Fruit fly (Drosophila melanogaster) whole organism, embryonic: ENCODE measurements around the gene Rpn9.
A peak's percentile ranks its signal among the peaks of the same experiment; 100 is the strongest.

Experiments
- CG1024 ChIP-seq: fragments of 200-800 bp; sonication (Bioruptor generic); IDR thresholded peaks from 2 replicates; pipeline ENCODE4 v1.3.6; 2022; ENCODE audit warnings: missing biosample characterization, missing genetic modification characterization
- CG10267 ChIP-seq: fragments of 200-800 bp; sonication (Bioruptor generic); optimal IDR thresholded peaks from 2 replicates; lab custom pipeline; 2018; ENCODE audit warnings: missing biosample characterization, mild to moderate bottlenecking, missing genetic modification characterization, moderate library complexity
- CG10979 ChIP-seq: fragments of 200-800 bp; sonication (Bioruptor generic); optimal IDR thresholded peaks from 2 replicates; lab custom pipeline; 2018; ENCODE audit warnings: missing biosample characterization, mild to moderate bottlenecking, missing genetic modification characterization, moderate library complexity
- CG12744 ChIP-seq: fragments of 200-800 bp; sonication (Bioruptor generic); optimal IDR thresholded peaks from 2 replicates; lab custom pipeline; 2016; ENCODE audit warnings: missing biosample characterization, missing genetic modification characterization
- CG14050 ChIP-seq: fragments of 200-800 bp; sonication (Bioruptor generic); IDR thresholded peaks from 3 replicates; pipeline ENCODE4 v1.3.6; 2022; ENCODE audit warnings: missing biosample characterization, missing genetic modification characterization
- CG14667 ChIP-seq: fragments of 200-800 bp; sonication (Bioruptor generic); IDR thresholded peaks from 2 replicates; pipeline ENCODE4 v1.3.6; 2022; ENCODE audit warnings: missing biosample characterization, missing genetic modification characterization
- CG16813 ChIP-seq: fragments of 200-800 bp; sonication (Bioruptor generic); IDR thresholded peaks from 3 replicates; pipeline ENCODE4 v1.3.6; 2022; ENCODE audit warnings: missing biosample characterization, missing genetic modification characterization; ENCODE audit not compliant: partially characterized antibody
- CG1792 ChIP-seq: fragments of 200-800 bp; sonication (Bioruptor generic); optimal IDR thresholded peaks from 2 replicates; lab custom pipeline; 2016; ENCODE audit warnings: missing biosample characterization, missing genetic modification characterization
- CG18262 ChIP-seq: fragments of 200-800 bp; optimal IDR thresholded peaks from 3 replicates; lab custom pipeline; 2019; ENCODE audit warnings: missing biosample characterization, mild to moderate bottlenecking, missing genetic modification characterization, moderate library complexity
- CG1832 ChIP-seq: fragments of 200-800 bp; sonication (Bioruptor generic); optimal IDR thresholded peaks from 2 replicates; lab custom pipeline; 2017; ENCODE audit warnings: missing biosample characterization, mild to moderate bottlenecking, missing genetic modification characterization, inconsistent platforms
- CG2712 ChIP-seq: fragments of 200-800 bp; optimal IDR thresholded peaks from 3 replicates; lab custom pipeline; 2019; ENCODE audit warnings: missing biosample characterization, mild to moderate bottlenecking, missing genetic modification characterization, moderate library complexity
- CG8290 ChIP-seq, 3 experiments: fragments of 200-800 bp; sonication (Bioruptor generic); optimal IDR thresholded peaks; 2 replicates each; lab custom pipeline; 2016 to 2019; ENCODE audit warnings: missing biosample characterization in 3 of 3, missing genetic modification characterization in 3 of 3, mild to moderate bottlenecking in 2 of 3, moderate library complexity in 1 of 3
- CG8359 ChIP-seq: fragments of 200-800 bp; sonication (Bioruptor generic); optimal IDR thresholded peaks from 2 replicates; lab custom pipeline; 2017; ENCODE audit warnings: missing biosample characterization, mild to moderate bottlenecking, missing genetic modification characterization, borderline replicate concordance
- CTCF ChIP-seq: fragments of 200-800 bp; sonication (Bioruptor generic); optimal IDR thresholded peaks from 2 replicates; lab custom pipeline; 2017; ENCODE audit warnings: missing biosample characterization, mild to moderate bottlenecking, missing genetic modification characterization, moderate library complexity
- CoRest ChIP-seq: fragments of 200-800 bp; sonication (Bioruptor generic); optimal IDR thresholded peaks from 3 replicates; lab custom pipeline; 2018; ENCODE audit warnings: missing biosample characterization, mild to moderate bottlenecking, missing genetic modification characterization, moderate library complexity
- Gug ChIP-seq: fragments of 200-800 bp; sonication (Bioruptor generic); IDR thresholded peaks from 4 replicates; pipeline ENCODE4 v1.3.6; 2022; ENCODE audit warnings: missing biosample characterization, missing genetic modification characterization
- HLHmδ ChIP-seq: fragments of 200-800 bp; sonication (Bioruptor generic); optimal IDR thresholded peaks from 2 replicates; lab custom pipeline; 2018; ENCODE audit warnings: missing biosample characterization, mild to moderate bottlenecking, missing genetic modification characterization, moderate library complexity
- HmgZ ChIP-seq: fragments of 200-800 bp; sonication (Bioruptor generic); optimal IDR thresholded peaks from 2 replicates; lab custom pipeline; 2018; ENCODE audit warnings: missing biosample characterization, mild to moderate bottlenecking, missing genetic modification characterization
- Hr3 ChIP-seq: fragments of 200-800 bp; sonication (Bioruptor generic); optimal IDR thresholded peaks from 3 replicates; lab custom pipeline; 2016; ENCODE audit warnings: missing biosample characterization, missing genetic modification characterization
- Lhr ChIP-seq: fragments of 200-800 bp; sonication (Bioruptor generic); optimal IDR thresholded peaks from 3 replicates; lab custom pipeline; 2017; ENCODE audit warnings: mild to moderate bottlenecking, missing biosample characterization, missing genetic modification reagents, missing genetic modification characterization
- Lpt ChIP-seq: fragments of >200 bp; optimal IDR thresholded peaks from 2 replicates; lab custom pipeline; 2018; ENCODE audit warnings: missing biosample characterization, missing genetic modification characterization
- MESR4 ChIP-seq: fragments of 200-800 bp; sonication (Bioruptor generic); optimal IDR thresholded peaks from 2 replicates; lab custom pipeline; 2018; ENCODE audit warnings: missing biosample characterization, mild to moderate bottlenecking, missing genetic modification characterization, moderate library complexity
- Med ChIP-seq: fragments of 200-800 bp; sonication (Bioruptor generic); peaks from one replicate; lab custom pipeline; 2016; ENCODE audit warnings: missing biosample characterization, missing genetic modification characterization, mild to moderate bottlenecking, inconsistent platforms, moderate library complexity
- Meics ChIP-seq: fragments of 200-800 bp; sonication (Bioruptor generic); optimal IDR thresholded peaks from 2 replicates; lab custom pipeline; 2017; ENCODE audit warnings: missing biosample characterization, mild to moderate bottlenecking, missing genetic modification characterization
- Mes4 ChIP-seq: fragments of 200-800 bp; sonication (Bioruptor generic); optimal IDR thresholded peaks from 2 replicates; lab custom pipeline; 2016; ENCODE audit warnings: missing biosample characterization, missing genetic modification characterization
- NFAT ChIP-seq: fragments of 200-800 bp; sonication (Bioruptor generic); IDR thresholded peaks from 2 replicates; pipeline ENCODE4 v1.3.6; 2022; ENCODE audit warnings: missing biosample characterization, missing genetic modification characterization
- Sox100B ChIP-seq: fragments of 200-800 bp; sonication (Bioruptor generic); optimal IDR thresholded peaks from 3 replicates; lab custom pipeline; 2018; ENCODE audit warnings: missing biosample characterization, mild to moderate bottlenecking, missing genetic modification characterization
- Xbp1 ChIP-seq: fragments of 200-800 bp; sonication (Bioruptor generic); optimal IDR thresholded peaks from 3 replicates; lab custom pipeline; 2016; ENCODE audit warnings: missing biosample characterization, mild to moderate bottlenecking, missing genetic modification characterization
- ash1 ChIP-seq: fragments of 200-800 bp; sonication (Bioruptor generic); optimal IDR thresholded peaks from 2 replicates; lab custom pipeline; 2018; ENCODE audit warnings: missing biosample characterization, mild to moderate bottlenecking, missing genetic modification characterization
- chinmo ChIP-seq: fragments of 200-800 bp; sonication (Bioruptor generic); IDR thresholded peaks from 4 replicates; pipeline ENCODE4 v1.3.6; 2022; ENCODE audit warnings: missing biosample characterization, missing genetic modification characterization; ENCODE audit not compliant: partially characterized antibody
- fru ChIP-seq: fragments of >200 bp; optimal IDR thresholded peaks from 2 replicates; lab custom pipeline; 2017
- ham ChIP-seq: fragments of 200-800 bp; sonication (Bioruptor generic); IDR thresholded peaks from 2 replicates; pipeline ENCODE4 v1.3.6; 2022; ENCODE audit warnings: missing biosample characterization, missing genetic modification characterization
- hbn ChIP-seq: fragments of 200-800 bp; sonication (Bioruptor generic); IDR thresholded peaks from 2 replicates; pipeline ENCODE4 v1.3.6; 2022; ENCODE audit warnings: missing biosample characterization, missing genetic modification characterization; ENCODE audit not compliant: partially characterized antibody
- hth ChIP-seq: fragments of >200 bp; optimal IDR thresholded peaks from 2 replicates; lab custom pipeline; 2017; ENCODE audit warnings: inconsistent platforms
- insv ChIP-seq, 2 experiments: fragments of 200-800 bp; sonication (Bioruptor generic); optimal IDR thresholded peaks; 3 replicates each; lab custom pipeline; 2016 to 2018; ENCODE audit warnings: missing biosample characterization in 2 of 2, missing genetic modification characterization in 2 of 2
- lov ChIP-seq, 2 experiments: fragments of 200-800 bp in 1 of 2; fragments of >200 bp in 1 of 2; sonication (Bioruptor generic) in 1 of 2; IDR thresholded peaks in 1 of 2; optimal IDR thresholded peaks in 1 of 2; 2 replicates in 1 of 2; 3 replicates in 1 of 2; pipeline versions ENCODE4 v1.3.6 to Lab custom; 2017 to 2022; ENCODE audit warnings: missing biosample characterization in 1 of 2, missing genetic modification characterization in 1 of 2
- maf-S ChIP-seq: fragments of 200-800 bp; sonication (Bioruptor generic); optimal IDR thresholded peaks from 2 replicates; lab custom pipeline; 2016; ENCODE audit warnings: missing biosample characterization, missing genetic modification characterization
- mld ChIP-seq: fragments of 200-800 bp; sonication (Bioruptor generic); IDR thresholded peaks from 3 replicates; pipeline ENCODE4 v1.3.6; 2022; ENCODE audit warnings: missing biosample characterization, missing genetic modification characterization; ENCODE audit not compliant: partially characterized antibody
- pan ChIP-seq, 4 experiments: fragments of >200 bp in 3 of 4; fragments of 200-800 bp in 1 of 4; sonication (Bioruptor generic) in 1 of 4; optimal IDR thresholded peaks in 3 of 4; IDR thresholded peaks in 1 of 4; 2 replicates each; pipeline versions ENCODE4 v1.3.6 to Lab custom; 2017 to 2022; ENCODE audit warnings: missing biosample characterization in 2 of 4, missing genetic modification characterization in 2 of 4, mixed read lengths in 1 of 4
- pzg ChIP-seq: fragments of 200-800 bp; sonication (Bioruptor generic); optimal IDR thresholded peaks from 3 replicates; lab custom pipeline; 2018; ENCODE audit warnings: missing biosample characterization, mild to moderate bottlenecking, missing genetic modification characterization, moderate library complexity
- row ChIP-seq: fragments of 200-800 bp; sonication (Bioruptor generic); IDR thresholded peaks from 3 replicates; pipeline ENCODE4 v1.3.6; 2022; ENCODE audit warnings: missing biosample characterization, missing genetic modification characterization
- schlank ChIP-seq: fragments of 200-800 bp; sonication (Bioruptor generic); optimal IDR thresholded peaks from 2 replicates; lab custom pipeline; 2018; ENCODE audit warnings: missing biosample characterization, mild to moderate bottlenecking, missing genetic modification characterization
- scrt ChIP-seq: fragments of 200-800 bp; sonication (Bioruptor generic); optimal IDR thresholded peaks from 2 replicates; lab custom pipeline; 2018; ENCODE audit warnings: missing biosample characterization, mild to moderate bottlenecking, missing genetic modification characterization, moderate library complexity
- sisA ChIP-seq: fragments of 200-800 bp; sonication (Bioruptor generic); IDR thresholded peaks from 2 replicates; pipeline ENCODE4 v1.3.6; 2022; ENCODE audit warnings: missing biosample characterization, missing genetic modification characterization
- sug ChIP-seq: fragments of 200-800 bp; optimal IDR thresholded peaks from 2 replicates; lab custom pipeline; 2019; ENCODE audit warnings: missing biosample characterization, mild to moderate bottlenecking, missing genetic modification characterization, moderate library complexity
- tna ChIP-seq: fragments of 200-800 bp; sonication (Bioruptor generic); IDR thresholded peaks from 2 replicates; pipeline ENCODE4 v1.3.6; 2022; ENCODE audit warnings: missing biosample characterization, missing genetic modification characterization; ENCODE audit not compliant: partially characterized antibody
- z ChIP-seq: fragments of 200-800 bp; sonication (Bioruptor generic); IDR thresholded peaks from 3 replicates; pipeline ENCODE4 v1.3.6; 2022; ENCODE audit warnings: missing biosample characterization, missing genetic modification characterization

The Rpn9 gene

dm6 chr3R:23782456-23783402 lies 49.5 kb upstream of the Rpn9 start (continued):
- TF ChIP-seq CG16813 (GFP tag; lab: Robert Waterston, UW) (no peak), NFAT (GFP tag; lab: Robert Waterston, UW) (peak; percentile 22; the same call in 1 of the 2 replicates), schlank (tag; lab: Kevin White, UChicago) (peak; percentile 74), hbn (GFP tag; lab: Robert Waterston, UW) (no peak), z (peak; percentile 88), CG1792 (GFP tag; lab: Kevin White, UChicago) (peak; percentile 70), CG18262 (tag; lab: Kevin White, UChicago) (peak; percentile 97), HmgZ (tag; lab: Kevin White, UChicago) (peak; percentile 72), CTCF (GFP tag; lab: Kevin White, UChicago) (peak; percentile 49), Lpt (GFP tag; lab: Kevin White, UChicago) (no peak), pzg (GFP tag; lab: Kevin White, UChicago) (no peak), CoRest (peak; percentile 89), CG8290 (GFP tag; optimal IDR thresholded peaks at IDR 0.05; lab: Kevin White, UChicago) (peak; percentile 74), CG8290 (tag; optimal IDR thresholded peaks at IDR 0.05; lab: Kevin White, UChicago) (peak; percentile 79 to 89), CG2712 (tag; lab: Kevin White, UChicago) (peak; percentile 96), Gug (GFP tag; lab: Robert Waterston, UW) (peak; percentile 68; the same call in 3 of the 4 replicates), CG1024 (GFP tag; lab: Robert Waterston, UW) (peak; percentile 81), sug (tag; lab: Kevin White, UChicago) (peak; percentile 77), maf-S (GFP tag; lab: Kevin White, UChicago) (peak; percentile 60), ash1 (GFP tag; lab: Kevin White, UChicago) (peak; percentile 92), Hr3 (GFP tag; lab: Kevin White, UChicago) (peak; percentile 89), sisA (GFP tag; lab: Robert Waterston, UW) (peak; percentile 89), CG1832 (peak; percentile 78), CG8359 (peak; percentile 81), fru (lab: Kevin White, UChicago) (no peak), Sox100B (GFP tag; lab: Kevin White, UChicago) (peak; percentile 87), Lhr (GFP tag; lab: Kevin White, UChicago) (peak; percentile 71), MESR4 (peak; percentile 29), Meics (GFP tag; lab: Kevin White, UChicago) (peak; percentile 78), ham (GFP tag; lab: Robert Waterston, UW) (no peak), CG12744 (GFP tag; lab: Kevin White, UChicago) (peak; percentile 44), CG10267 (tag; lab: Kevin White, UChicago) (peak; percentile 92), lov (optimal IDR thresholded peaks at IDR 0.05; lab: Kevin White, UChicago) (no peak), lov (GFP tag; IDR thresholded peaks at IDR 0.05; lab: Robert Waterston, UW) (peak; percentile 89), scrt (GFP tag; lab: Kevin White, UChicago) (peak; percentile 63), row (GFP tag; lab: Robert Waterston, UW) (peak; percentile 89), mld (GFP tag; lab: Robert Waterston, UW) (no peak), Xbp1 (GFP tag; lab: Kevin White, UChicago) (peak; percentile 91), pan (optimal IDR thresholded peaks at IDR 0.05; lab: Kevin White, UChicago) (no peak), pan (GFP tag; optimal IDR thresholded peaks at IDR 0.05 in 1 of 2, IDR thresholded peaks at IDR 0.05 in 1 of 2) (peak in 1 of 2 experiments; percentile 81), Med (GFP tag; lab: Kevin White, UChicago) (peak; percentile 91), Mes4 (GFP tag; lab: Kevin White, UChicago) (peak; percentile 84), chinmo (GFP tag; lab: Robert Waterston, UW) (no peak), HLHmδ (GFP tag; lab: Kevin White, UChicago) (peak; percentile 95), tna (GFP tag; lab: Robert Waterston, UW) (no peak), hth (no peak), CG14050 (GFP tag; lab: Robert Waterston, UW) (peak; percentile 73), CG14667 (GFP tag; lab: Robert Waterston, UW) (peak; percentile 80), CG10979 (peak; percentile 97), insv (GFP tag; optimal IDR thresholded peaks at IDR 0.05; lab: Kevin White, UChicago) (peak; percentile 1 to 42)
